Worm (Caenorhabditis elegans): ENCODE measurements around the gene rab-30.

- no peak for TF ChIP-seq ztf-11 (tag; optimal IDR thresholded peaks at IDR 0.05)
- TF ChIP-seq mdl-1 (tag; optimal IDR thresholded peaks at IDR 0.05) = no peak
- TF ChIP-seq nhr-6 (tag; optimal IDR thresholded peaks at IDR 0.05) = no peak
Measured at ce11 chrIII:10525927-10526326, 34.5 kb upstream of the rab-30 start.

All from whole organism, L4 larva.